Fruit fly (Drosophila melanogaster) whole organism, adult: Measurements from ENCODE around the gene f.

Experiments used
- CG11617 ChIP-seq: fragments of 200-800 bp; sonication (Bioruptor generic); optimal IDR thresholded peaks from 2 replicates; lab custom pipeline; 2017; ENCODE audit warnings: mild to moderate bottlenecking, missing biosample characterization, missing genetic modification reagents, missing genetic modification characterization
- CG1620 ChIP-seq: fragments of 200-800 bp; sonication (Bioruptor generic); optimal IDR thresholded peaks from 2 replicates; lab custom pipeline; 2016; ENCODE audit warnings: missing biosample characterization, missing genetic modification characterization
- CG5204 ChIP-seq: fragments of 200-800 bp; sonication (Bioruptor generic); optimal IDR thresholded peaks from 2 replicates; lab custom pipeline; 2016; ENCODE audit warnings: missing biosample characterization, missing genetic modification characterization
- CG7045 ChIP-seq: fragments of 200-800 bp; sonication (Bioruptor generic); optimal IDR thresholded peaks from 2 replicates; lab custom pipeline; 2017; ENCODE audit warnings: missing biosample characterization, mild to moderate bottlenecking, missing genetic modification characterization
- CG7101 ChIP-seq: fragments of 200-800 bp; sonication (Bioruptor generic); optimal IDR thresholded peaks from 2 replicates; lab custom pipeline; 2018; ENCODE audit warnings: missing biosample characterization, mild to moderate bottlenecking, missing genetic modification characterization, moderate library complexity
- Clk ChIP-seq: fragments of 200-800 bp; sonication (Bioruptor generic); optimal IDR thresholded peaks from 2 replicates; lab custom pipeline; 2017; ENCODE audit warnings: missing biosample characterization, missing genetic modification characterization
- Crg-1 ChIP-seq: fragments of 200-800 bp; sonication (Bioruptor generic); optimal IDR thresholded peaks from 2 replicates; lab custom pipeline; 2016; ENCODE audit warnings: missing biosample characterization, missing genetic modification characterization
- Hr96 ChIP-seq: fragments of 200-800 bp; sonication (Bioruptor generic); optimal IDR thresholded peaks from 2 replicates; lab custom pipeline; 2016; ENCODE audit warnings: missing biosample characterization, missing genetic modification characterization
- Mnt ChIP-seq: fragments of 200-800 bp; sonication (Bioruptor generic); optimal IDR thresholded peaks from 2 replicates; lab custom pipeline; 2016; ENCODE audit warnings: missing biosample characterization, mild to moderate bottlenecking, missing genetic modification characterization
- bab1 ChIP-seq: fragments of 200-800 bp; sonication (Bioruptor generic); optimal IDR thresholded peaks from 3 replicates; lab custom pipeline; 2019; ENCODE audit warnings: missing biosample characterization, mild to moderate bottlenecking, missing genetic modification characterization, moderate library complexity
- cic ChIP-seq: fragments of 200-800 bp; sonication (Bioruptor generic); optimal IDR thresholded peaks from 2 replicates; lab custom pipeline; 2017; ENCODE audit warnings: missing biosample characterization, mild to moderate bottlenecking, missing genetic modification characterization, moderate library complexity
- kay ChIP-seq: fragments of 200-800 bp; sonication (Bioruptor generic); peaks from one replicate; lab custom pipeline; 2016; ENCODE audit warnings: missing biosample characterization, missing genetic modification characterization, borderline replicate concordance
- pad ChIP-seq: fragments of 200-800 bp; sonication (Bioruptor generic); optimal IDR thresholded peaks from 3 replicates; lab custom pipeline; 2017; ENCODE audit warnings: missing biosample characterization, missing genetic modification characterization, mild to moderate bottlenecking, moderate library complexity, missing genetic modification reagents
- tj ChIP-seq: fragments of 200-800 bp; sonication (Bioruptor generic); optimal IDR thresholded peaks from 3 replicates; lab custom pipeline; 2017; ENCODE audit warnings: missing biosample characterization, mild to moderate bottlenecking, missing genetic modification characterization, moderate library complexity

DNA sequence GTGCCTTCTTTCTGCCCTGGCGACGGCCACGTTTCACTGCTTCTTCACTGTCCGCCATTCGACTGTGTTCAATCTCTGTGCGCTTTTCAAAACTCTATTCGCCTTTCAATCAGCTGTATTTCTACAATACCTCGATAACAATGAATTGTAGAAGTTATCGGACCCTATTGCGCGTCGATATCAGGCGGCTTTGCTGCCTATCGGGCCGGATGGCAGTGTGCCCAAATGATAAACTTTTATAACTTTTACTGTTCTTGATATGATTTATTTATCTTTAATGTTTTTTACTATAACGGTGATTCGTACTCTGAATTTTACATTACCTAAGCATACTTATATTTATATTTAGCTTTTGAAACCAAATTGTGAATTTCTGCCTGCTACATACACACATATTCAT lies 12.1 kb downstream of the f start, which contains the start of gene CG8915:
- no peak for TF ChIP-seq CG7045
- no peak for TF ChIP-seq Crg-1 (GFP tag; lab: Kevin White, UChicago)
- no peak for TF ChIP-seq Hr96 (GFP tag; lab: Kevin White, UChicago)
- peak; percentile 2 for TF ChIP-seq CG5204
- no peak for TF ChIP-seq cic (GFP tag; lab: Kevin White, UChicago)
- no peak for TF ChIP-seq CG11617 (GFP tag; lab: Kevin White, UChicago)
- no peak for TF ChIP-seq Clk (GFP tag; lab: Kevin White, UChicago)
- TF ChIP-seq bab1 (GFP tag; lab: Kevin White, UChicago), result peak; percentile 42
- TF ChIP-seq kay (GFP tag; lab: Kevin White, UChicago), result no peak
- no peak for TF ChIP-seq CG7101 (tag; lab: Kevin White, UChicago)
- TF ChIP-seq pad, result no peak
- no peak for TF ChIP-seq CG1620 (GFP tag; lab: Kevin White, UChicago)
- TF ChIP-seq tj (GFP tag; lab: Kevin White, UChicago), result no peak
- no peak for TF ChIP-seq Mnt (GFP tag; lab: Kevin White, UChicago)
